Worm (Caenorhabditis elegans) whole organism, early embryonic: Measurements from ENCODE around the gene fbxa-42.

Source experiments
- B0310.2 ChIP-seq: sonication (generic microtip); optimal IDR thresholded peaks from 2 replicates; lab custom pipeline; 2016; ENCODE audit warnings: mild to moderate bottlenecking, missing genetic modification characterization, missing compliant biosample characterization
- F13C5.2 ChIP-seq: sonication (generic microtip); optimal IDR thresholded peaks from 2 replicates; lab custom pipeline; 2017; ENCODE audit warnings: mild to moderate bottlenecking, missing genetic modification characterization, inconsistent platforms, missing compliant biosample characterization
- aly-1 ChIP-seq: sonication (generic microtip); optimal IDR thresholded peaks from 2 replicates; lab custom pipeline; 2016; ENCODE audit warnings: missing genetic modification characterization, missing compliant biosample characterization
- ama-1 ChIP-seq: fragments of 150-350 bp; optimal IDR thresholded peaks from 2 replicates; lab custom pipeline; 2014
- ceh-13 ChIP-seq: fragments of 200-800 bp; sonication (Bioruptor generic); optimal IDR thresholded peaks from 2 replicates; lab custom pipeline; 2018; ENCODE audit warnings: mild to moderate bottlenecking, missing genetic modification characterization, missing compliant biosample characterization
- ceh-36 ChIP-seq: sonication (generic microtip); optimal IDR thresholded peaks from 2 replicates; lab custom pipeline; 2016; ENCODE audit warnings: missing genetic modification characterization, inconsistent platforms, missing compliant biosample characterization
- ets-7 ChIP-seq: sonication (generic microtip); optimal IDR thresholded peaks from 2 replicates; lab custom pipeline; 2016; ENCODE audit warnings: missing genotype, missing genetic modification characterization, missing compliant biosample characterization
- flt-1 ChIP-seq: fragments of 200-800 bp; sonication (Bioruptor generic); IDR thresholded peaks from 2 replicates; pipeline ENCODE4 v1.3.6; 2022; ENCODE audit warnings: missing genetic modification characterization, missing compliant biosample characterization
- hmbx-1 ChIP-seq: sonication (generic microtip); optimal IDR thresholded peaks from 2 replicates; lab custom pipeline; 2016; ENCODE audit warnings: mild to moderate bottlenecking, missing genetic modification characterization, missing compliant biosample characterization
- hmg-4 ChIP-seq: fragments of 200-800 bp; sonication (Bioruptor generic); optimal IDR thresholded peaks from 2 replicates; lab custom pipeline; 2018; ENCODE audit warnings: mild to moderate bottlenecking, missing genetic modification characterization, missing compliant biosample characterization
- hnd-1 ChIP-seq: sonication (generic microtip); optimal IDR thresholded peaks from 2 replicates; lab custom pipeline; 2016; ENCODE audit warnings: missing genetic modification characterization, missing compliant biosample characterization
- pes-1 ChIP-seq: fragments of 200-800 bp; sonication (Bioruptor generic); IDR thresholded peaks from 2 replicates; pipeline ENCODE4 v1.3.6; 2022; ENCODE audit warnings: missing genetic modification reagents, missing genetic modification characterization, missing compliant biosample characterization
- scrt-1 ChIP-seq: fragments of 200-800 bp; sonication (Bioruptor generic); IDR thresholded peaks from 2 replicates; pipeline ENCODE4 v1.3.6; 2022; ENCODE audit warnings: missing genetic modification characterization, missing compliant biosample characterization
- sea-1 ChIP-seq: fragments of 200-800 bp; sonication (Bioruptor generic); conservative IDR thresholded peaks from 2 replicates; pipeline ENCODE4 v1.3.6; 2022; ENCODE audit warnings: missing genetic modification characterization, missing compliant biosample characterization
- tbx-11 ChIP-seq: fragments of 200-800 bp; sonication (Bioruptor generic); IDR thresholded peaks from 2 replicates; pipeline ENCODE4 v1.3.6; 2022; ENCODE audit warnings: missing genetic modification characterization, missing compliant biosample characterization
- tbx-37 ChIP-seq: fragments of 200-800 bp; sonication (Bioruptor generic); conservative IDR thresholded peaks from 2 replicates; pipeline ENCODE4 v1.3.6; 2022; ENCODE audit warnings: missing genetic modification reagents, missing genetic modification characterization, missing compliant biosample characterization
- tra-4 ChIP-seq: sonication (generic microtip); optimal IDR thresholded peaks from 2 replicates; lab custom pipeline; 2017; ENCODE audit warnings: missing genetic modification characterization, missing compliant biosample characterization

The fbxa-42 gene

ce11 chrIII:2265986-2266701 is 4.9 kb upstream of the fbxa-42 start, which contains the start of gene fbxa-9:
fbxa-9 (plus strand) TSS chrIII:2266651.
- TF ChIP-seq ama-1 (lab: Kevin White, UChicago) (no peak), flt-1 (no peak), F13C5.2 (tag; lab: Kevin White, UChicago) (no peak), ceh-36 (tag; lab: Kevin White, UChicago) (no peak), tbx-37 (GFP tag; lab: Robert Waterston, UW) (no peak), ceh-13 (GFP tag; lab: Kevin White, UChicago) (no peak), hnd-1 (tag; lab: Kevin White, UChicago) (no peak), scrt-1 (GFP tag; lab: Robert Waterston, UW) (no peak), hmbx-1 (tag; lab: Kevin White, UChicago) (no peak), pes-1 (GFP tag; lab: Robert Waterston, UW) (no peak), sea-1 (no peak), tbx-11 (GFP tag; lab: Robert Waterston, UW) (no peak), tra-4 (tag; lab: Kevin White, UChicago) (no peak), B0310.2 (no peak), ets-7 (tag; lab: Kevin White, UChicago) (no peak), hmg-4 (GFP tag; lab: Kevin White, UChicago) (no peak), aly-1 (tag; lab: Kevin White, UChicago) (no peak)

DNA sequence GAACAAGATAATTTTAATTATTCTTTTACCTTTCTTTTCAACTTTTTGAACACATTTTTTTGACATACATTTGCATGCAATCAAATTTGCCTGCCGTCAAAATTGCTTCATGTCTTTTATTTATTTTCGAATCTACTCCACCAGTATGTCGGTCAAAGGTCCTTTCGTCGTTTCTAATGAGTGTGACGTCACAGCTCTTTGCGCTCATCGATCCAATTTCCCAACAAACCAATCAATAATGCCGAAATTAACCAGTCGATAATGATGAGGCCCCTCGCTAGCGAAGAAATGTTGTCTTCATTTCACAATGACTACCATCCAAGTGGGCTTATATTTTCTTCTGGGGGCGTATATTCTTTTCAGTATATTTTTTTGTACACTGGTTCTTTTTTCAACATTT is 1.7 kb upstream of the fbxa-42 start, which contains the start of gene Y54F10BM.6:
Y54F10BM.6 (plus strand) TSS at position 301 of the 400 bp plus-strand sequence.
- no peak for TF ChIP-seq ceh-13 (GFP tag; lab: Kevin White, UChicago)
- TF ChIP-seq scrt-1 (GFP tag; lab: Robert Waterston, UW) = no peak
- no peak for TF ChIP-seq sea-1

ce11 chrIII:2259329-2259728 is 1.9 kb downstream of the fbxa-42 start:
- no peak for TF ChIP-seq hmbx-1 (tag; lab: Kevin White, UChicago)
- TF ChIP-seq ceh-36 (tag; lab: Kevin White, UChicago) = no peak
- TF ChIP-seq pes-1 (GFP tag; lab: Robert Waterston, UW) = no peak
- no peak for TF ChIP-seq B0310.2
- no peak for TF ChIP-seq ets-7 (tag; lab: Kevin White, UChicago)
- TF ChIP-seq sea-1 = no peak
- no peak for TF ChIP-seq flt-1
- TF ChIP-seq aly-1 (tag; lab: Kevin White, UChicago) = no peak
- TF ChIP-seq tbx-11 (GFP tag; lab: Robert Waterston, UW) = no peak
- no peak for TF ChIP-seq ceh-13 (GFP tag; lab: Kevin White, UChicago)
- no peak for TF ChIP-seq hmg-4 (GFP tag; lab: Kevin White, UChicago)
- TF ChIP-seq ama-1 (lab: Kevin White, UChicago) = no peak
- TF ChIP-seq tbx-37 (GFP tag; lab: Robert Waterston, UW) = no peak
- no peak for TF ChIP-seq tra-4 (tag; lab: Kevin White, UChicago)
- no peak for TF ChIP-seq F13C5.2 (tag; lab: Kevin White, UChicago)
- no peak for TF ChIP-seq hnd-1 (tag; lab: Kevin White, UChicago)
- TF ChIP-seq scrt-1 (GFP tag; lab: Robert Waterston, UW) = no peak

ce11 chrIII:2258863-2259262 is 2.4 kb downstream of the fbxa-42 start, which contains the start of gene fbxa-43:
fbxa-43 (minus strand) TSS chrIII:2258963.
- no peak for TF ChIP-seq hnd-1 (tag; lab: Kevin White, UChicago)

DNA sequence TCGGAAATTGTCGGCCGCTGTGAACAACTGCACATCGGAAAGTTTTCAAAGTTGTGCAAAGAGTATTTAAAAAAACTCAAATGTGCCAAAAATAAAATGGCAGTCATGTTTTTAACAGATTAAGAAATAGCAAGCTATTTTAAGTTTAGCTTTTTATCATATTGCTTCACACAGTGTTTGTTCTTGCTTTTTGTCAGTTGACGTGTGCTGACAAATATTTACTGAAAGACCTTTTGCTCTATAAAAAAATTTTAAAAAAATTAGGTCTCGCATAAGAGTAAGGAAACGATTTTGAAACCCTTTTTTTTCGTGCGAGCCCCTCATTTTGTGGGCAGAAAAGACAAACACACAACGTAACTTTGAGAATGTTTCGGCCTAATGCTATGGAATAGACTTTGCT is 5.7 kb downstream of the fbxa-42 start, which contains the start of gene fbxa-71:
fbxa-71 (plus strand) TSS at position 301 of the 400 bp plus-strand sequence.
- TF ChIP-seq ets-7 (tag; lab: Kevin White, UChicago) = no peak
- TF ChIP-seq hmg-4 (GFP tag; lab: Kevin White, UChicago) = no peak
- TF ChIP-seq tbx-37 (GFP tag; lab: Robert Waterston, UW) = no peak
- TF ChIP-seq tbx-11 (GFP tag; lab: Robert Waterston, UW) = no peak
- no peak for TF ChIP-seq ama-1 (lab: Kevin White, UChicago)
- no peak for TF ChIP-seq hmbx-1 (tag; lab: Kevin White, UChicago)
- TF ChIP-seq hnd-1 (tag; lab: Kevin White, UChicago) = no peak

DNA sequence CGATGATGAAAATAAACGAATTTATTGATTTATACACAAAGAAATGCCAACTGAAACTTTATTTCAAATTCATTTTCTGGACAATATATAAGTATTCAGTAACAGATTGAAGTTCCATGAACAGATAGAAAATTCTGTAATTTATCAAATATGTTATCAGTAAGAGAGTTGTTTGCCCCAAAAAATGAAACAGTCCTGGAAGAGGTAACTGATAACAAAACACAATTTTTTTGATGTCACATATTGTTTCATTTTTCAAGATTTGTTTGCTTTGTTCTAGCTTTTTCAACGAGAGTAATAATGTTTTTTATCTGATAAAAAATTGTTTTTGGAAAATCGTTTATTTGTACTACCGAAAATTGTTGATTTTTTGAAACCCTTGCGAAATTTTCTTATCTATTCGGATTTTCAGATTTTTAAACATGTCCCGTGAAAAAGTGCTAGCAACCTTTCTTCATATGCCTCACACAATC is 8.2 kb downstream of the fbxa-42 start, which contains the start of gene fbxa-73:
fbxa-73 (plus strand) TSS at position 423 of the 473 bp plus-strand sequence.
- no peak for TF ChIP-seq hmbx-1 (tag; lab: Kevin White, UChicago)
- no peak for TF ChIP-seq F13C5.2 (tag; lab: Kevin White, UChicago)
- no peak for TF ChIP-seq aly-1 (tag; lab: Kevin White, UChicago)
- no peak for TF ChIP-seq ceh-36 (tag; lab: Kevin White, UChicago)
- TF ChIP-seq ceh-13 (GFP tag; lab: Kevin White, UChicago) = no peak
- no peak for TF ChIP-seq tra-4 (tag; lab: Kevin White, UChicago)
- TF ChIP-seq B0310.2 = no peak
- TF ChIP-seq flt-1 = no peak
- TF ChIP-seq pes-1 (GFP tag; lab: Robert Waterston, UW) = no peak
- no peak for TF ChIP-seq ama-1 (lab: Kevin White, UChicago)

DNA sequence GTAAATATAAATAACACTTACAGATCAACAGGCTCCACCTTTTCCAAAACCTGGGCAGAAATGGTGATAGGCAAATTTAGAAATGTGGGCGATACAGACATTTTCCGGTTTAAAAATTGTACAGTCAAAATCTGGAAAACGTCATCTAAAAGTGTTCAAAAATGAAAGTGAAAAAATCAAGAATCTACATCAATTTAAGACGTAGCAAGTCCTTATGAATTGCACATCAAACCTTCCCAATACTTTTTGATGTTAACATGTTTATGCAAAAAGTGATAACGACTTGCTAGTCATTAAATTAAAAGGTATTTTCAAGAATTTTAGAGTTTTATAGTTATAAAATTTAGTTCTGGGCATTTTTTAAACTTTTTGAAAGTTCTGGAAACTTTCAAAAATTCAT is 9.9 kb downstream of the fbxa-42 start, which contains the start of gene fbxa-7:
fbxa-7 (minus strand) TSS at position 101 of the 400 bp plus-strand sequence.
- TF ChIP-seq hnd-1 (tag; lab: Kevin White, UChicago) (no peak), tra-4 (tag; lab: Kevin White, UChicago) (no peak), aly-1 (tag; lab: Kevin White, UChicago) (no peak), hmg-4 (GFP tag; lab: Kevin White, UChicago) (no peak), flt-1 (no peak), scrt-1 (GFP tag; lab: Robert Waterston, UW) (no peak), sea-1 (no peak), tbx-11 (GFP tag; lab: Robert Waterston, UW) (no peak), hmbx-1 (tag; lab: Kevin White, UChicago) (no peak), pes-1 (GFP tag; lab: Robert Waterston, UW) (no peak), tbx-37 (GFP tag; lab: Robert Waterston, UW) (no peak)
